Worm (Caenorhabditis elegans): Measurements from ENCODE around the gene Y62H9A.5.

DNA sequence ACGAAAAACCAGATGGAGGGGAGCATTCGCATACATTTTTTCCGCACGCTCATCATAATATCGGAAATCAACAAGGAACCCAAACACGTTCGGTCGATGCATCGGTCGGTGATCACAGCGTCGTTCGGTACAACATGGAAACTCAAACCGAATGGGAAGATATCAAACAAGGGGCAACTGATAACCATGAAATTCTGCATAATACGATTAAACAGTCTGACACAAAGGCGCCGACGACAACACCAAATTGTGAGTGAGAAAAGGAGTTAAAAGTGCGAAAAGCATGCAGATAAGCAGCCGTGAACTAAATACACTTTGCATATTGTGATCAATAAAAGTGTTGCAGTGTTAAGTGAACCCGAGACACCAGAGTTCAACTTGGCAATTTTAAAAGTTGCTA is 42.5 kb upstream of the Y62H9A.5 start:
- TF ChIP-seq fkh-3 (tag; optimal IDR thresholded peaks at IDR 0.05): no peak
- no peak for TF ChIP-seq nfya-2 (GFP tag; IDR thresholded peaks at IDR 0.05)
- no peak for TF ChIP-seq him-1 (tag; optimal IDR thresholded peaks at IDR 0.05)
- no peak for TF ChIP-seq pha-4 (tag; optimal IDR thresholded peaks at IDR 0.05)
- no peak for TF ChIP-seq hlh-26 (GFP tag; conservative IDR thresholded peaks at IDR 0.05)
- TF ChIP-seq sptf-2 (GFP tag; optimal IDR thresholded peaks at IDR 0.05): no peak
- TF ChIP-seq nfya-1 (tag; optimal IDR thresholded peaks at IDR 0.05; ENCODE audit: borderline replicate concordance, insufficient read depth): no peak
- no peak for TF ChIP-seq ama-1 (optimal IDR thresholded peaks at IDR 0.05)
- no peak for TF ChIP-seq ama-1 (GFP tag; optimal IDR thresholded peaks at IDR 0.05)
- no peak for TF ChIP-seq let-607 (tag; optimal IDR thresholded peaks at IDR 0.05)

All from whole organism, young adult.